Fruit fly (Drosophila melanogaster) whole organism, embryonic: ENCODE results near the gene Ubi-p63E.

ENCODE experiments used
- Ada2b ChIP-seq: fragments of 200-800 bp; sonication (Bioruptor generic); IDR thresholded peaks from 2 replicates; pipeline ENCODE4 v1.3.6; 2022; ENCODE audit warnings: missing biosample characterization, missing genetic modification characterization
- Aef1 ChIP-seq: fragments of 200-800 bp; sonication (Bioruptor generic); IDR thresholded peaks from 3 replicates; pipeline ENCODE4 v1.3.6; 2022; ENCODE audit warnings: missing biosample characterization, missing genetic modification characterization
- BEAF-32 ChIP-seq: fragments of 200-800 bp; sonication (Bioruptor generic); optimal IDR thresholded peaks from 3 replicates; lab custom pipeline; 2017; ENCODE audit warnings: missing biosample characterization, missing genetic modification characterization, mild to moderate bottlenecking, moderate library complexity, missing genetic modification reagents
- C15 ChIP-seq: fragments of 200-800 bp; sonication (Bioruptor generic); IDR thresholded peaks from 3 replicates; pipeline ENCODE4 v1.3.6; 2022; ENCODE audit warnings: missing biosample characterization, missing genetic modification characterization
- CG10543 ChIP-seq: fragments of 200-800 bp; sonication (Bioruptor generic); optimal IDR thresholded peaks from 3 replicates; lab custom pipeline; 2017; ENCODE audit warnings: missing biosample characterization, mild to moderate bottlenecking, missing genetic modification characterization, moderate library complexity
- CG11398 ChIP-seq: fragments of 200-800 bp; sonication (Bioruptor generic); optimal IDR thresholded peaks from 2 replicates; lab custom pipeline; 2016; ENCODE audit warnings: missing biosample characterization, missing genetic modification characterization
- CG11504 ChIP-seq: fragments of 200-800 bp; sonication (Bioruptor generic); optimal IDR thresholded peaks from 3 replicates; lab custom pipeline; 2019; ENCODE audit warnings: missing biosample characterization, mild to moderate bottlenecking, missing genetic modification characterization, moderate library complexity
- CG13296 ChIP-seq: fragments of 200-800 bp; sonication (Bioruptor generic); optimal IDR thresholded peaks from 3 replicates; lab custom pipeline; 2018; ENCODE audit warnings: missing biosample characterization, mild to moderate bottlenecking, missing genetic modification characterization
- CG13894 ChIP-seq: fragments of 200-800 bp; sonication (Bioruptor generic); optimal IDR thresholded peaks from 3 replicates; lab custom pipeline; 2018; ENCODE audit warnings: missing biosample characterization, mild to moderate bottlenecking, missing genetic modification characterization, moderate library complexity
- CG15514 ChIP-seq: fragments of 200-800 bp; sonication (Bioruptor generic); optimal IDR thresholded peaks from 3 replicates; lab custom pipeline; 2017; ENCODE audit warnings: missing biosample characterization, missing genetic modification characterization, mild to moderate bottlenecking, moderate library complexity, missing genetic modification reagents
- CG17385 ChIP-seq: fragments of 200-800 bp; sonication (Bioruptor generic); optimal IDR thresholded peaks from 3 replicates; lab custom pipeline; 2018; ENCODE audit warnings: missing biosample characterization, mild to moderate bottlenecking, missing genetic modification characterization
- CG18476 ChIP-seq: fragments of 200-800 bp; sonication (Bioruptor generic); optimal IDR thresholded peaks from 2 replicates; lab custom pipeline; 2016; ENCODE audit warnings: missing biosample characterization, mild to moderate bottlenecking, missing genetic modification characterization
- CG31441 ChIP-seq: fragments of 200-800 bp; sonication (Bioruptor generic); IDR thresholded peaks from 2 replicates; pipeline ENCODE4 v1.3.6; 2022; ENCODE audit warnings: missing biosample characterization, missing genetic modification characterization
- CG4730 ChIP-seq: fragments of 200-800 bp; sonication (Bioruptor generic); IDR thresholded peaks from 2 replicates; pipeline ENCODE4 v1.3.6; 2022; ENCODE audit warnings: missing biosample characterization, missing genetic modification characterization
- CG4820 ChIP-seq: fragments of 200-800 bp; sonication (Bioruptor generic); optimal IDR thresholded peaks from 3 replicates; lab custom pipeline; 2016; ENCODE audit warnings: missing biosample characterization, missing genetic modification characterization
- CG6272 ChIP-seq: fragments of 200-800 bp; sonication (Bioruptor generic); IDR thresholded peaks from 2 replicates; pipeline ENCODE4 v1.3.6; 2022; ENCODE audit warnings: missing biosample characterization, missing genetic modification characterization
- CG6765 ChIP-seq: fragments of 200-800 bp; sonication (Bioruptor generic); optimal IDR thresholded peaks from 3 replicates; lab custom pipeline; 2017; ENCODE audit warnings: missing biosample characterization, mild to moderate bottlenecking, missing genetic modification characterization
- CG6791 ChIP-seq: fragments of 200-800 bp; sonication (Bioruptor generic); IDR thresholded peaks from 3 replicates; pipeline ENCODE4 v1.3.6; 2022; ENCODE audit warnings: missing biosample characterization, missing genetic modification characterization; ENCODE audit not compliant: partially characterized antibody
- CG8290 ChIP-seq, 3 experiments: fragments of 200-800 bp; sonication (Bioruptor generic); optimal IDR thresholded peaks; 2 replicates each; lab custom pipeline; 2016 to 2019; ENCODE audit warnings: missing biosample characterization in 3 of 3, missing genetic modification characterization in 3 of 3, mild to moderate bottlenecking in 2 of 3, moderate library complexity in 1 of 3
- CG9215 ChIP-seq: fragments of 200-800 bp; sonication (Bioruptor generic); IDR thresholded peaks from 2 replicates; pipeline ENCODE4 v1.3.6; 2022; ENCODE audit warnings: missing biosample characterization, missing genetic modification characterization
- Fer3 ChIP-seq: fragments of 200-800 bp; sonication (Bioruptor generic); optimal IDR thresholded peaks from 2 replicates; lab custom pipeline; 2018; ENCODE audit warnings: missing biosample characterization, mild to moderate bottlenecking, missing genetic modification characterization, moderate library complexity
- Gug ChIP-seq: fragments of 200-800 bp; sonication (Bioruptor generic); IDR thresholded peaks from 4 replicates; pipeline ENCODE4 v1.3.6; 2022; ENCODE audit warnings: missing biosample characterization, missing genetic modification characterization
- HHEX ChIP-seq: fragments of 200-800 bp; sonication (Bioruptor generic); optimal IDR thresholded peaks from 3 replicates; lab custom pipeline; 2017; ENCODE audit warnings: missing biosample characterization, mild to moderate bottlenecking, missing genetic modification characterization, missing genetic modification reagents
- HLH54F ChIP-seq: fragments of 200-800 bp; sonication (Bioruptor generic); optimal IDR thresholded peaks from 3 replicates; lab custom pipeline; 2016; ENCODE audit warnings: missing biosample characterization, missing genetic modification characterization
- Hmr ChIP-seq: fragments of 200-800 bp; sonication (Bioruptor generic); optimal IDR thresholded peaks from 3 replicates; lab custom pipeline; 2017; ENCODE audit warnings: mild to moderate bottlenecking, missing biosample characterization, missing genetic modification reagents, missing genetic modification characterization
- Lim3 ChIP-seq: fragments of 200-800 bp; sonication (Bioruptor generic); IDR thresholded peaks from 2 replicates; pipeline ENCODE4 v1.3.6; 2022; ENCODE audit warnings: missing biosample characterization, missing genetic modification characterization
- MESR4 ChIP-seq: fragments of 200-800 bp; sonication (Bioruptor generic); optimal IDR thresholded peaks from 2 replicates; lab custom pipeline; 2018; ENCODE audit warnings: missing biosample characterization, mild to moderate bottlenecking, missing genetic modification characterization, moderate library complexity
- Optix ChIP-seq: fragments of 200-800 bp; sonication (Bioruptor generic); IDR thresholded peaks from 3 replicates; pipeline ENCODE4 v1.3.6; 2022; ENCODE audit warnings: missing biosample characterization, missing genetic modification characterization
- Ravus ChIP-seq: fragments of 200-800 bp; sonication (Bioruptor generic); IDR thresholded peaks from 2 replicates; pipeline ENCODE4 v1.3.6; 2022; ENCODE audit warnings: missing biosample characterization, missing genetic modification characterization
- Sry-δ ChIP-seq: fragments of 200-800 bp; sonication (Bioruptor generic); optimal IDR thresholded peaks from 2 replicates; lab custom pipeline; 2016; ENCODE audit warnings: missing biosample characterization, missing genetic modification characterization
- danr ChIP-seq: fragments of 200-800 bp; sonication (Bioruptor generic); IDR thresholded peaks from 2 replicates; pipeline ENCODE4 v1.3.6; 2022; ENCODE audit warnings: missing biosample characterization, missing genetic modification characterization
- dpn ChIP-seq, 2 experiments: fragments of 200-800 bp; sonication (Bioruptor generic); optimal IDR thresholded peaks; 3 replicates each; lab custom pipeline; 2016; ENCODE audit warnings: missing biosample characterization in 2 of 2, missing genetic modification characterization in 2 of 2
- ems ChIP-seq: fragments of 200-800 bp; sonication (Bioruptor generic); optimal IDR thresholded peaks from 3 replicates; lab custom pipeline; 2016; ENCODE audit warnings: missing biosample characterization, missing genetic modification characterization
- eyg ChIP-seq: fragments of 200-800 bp; sonication (Bioruptor generic); optimal IDR thresholded peaks from 3 replicates; lab custom pipeline; 2016; ENCODE audit warnings: missing biosample characterization, missing genetic modification characterization
- fd96Cb ChIP-seq: fragments of 200-800 bp; sonication (Bioruptor generic); optimal IDR thresholded peaks from 2 replicates; lab custom pipeline; 2018; ENCODE audit warnings: missing biosample characterization, mild to moderate bottlenecking, missing genetic modification characterization, moderate library complexity
- gsb ChIP-seq: fragments of 200-800 bp; sonication (Bioruptor generic); IDR thresholded peaks from 2 replicates; pipeline ENCODE4 v1.3.6; 2022; ENCODE audit warnings: missing biosample characterization, missing genetic modification characterization
- hkb ChIP-seq, 2 experiments: fragments of 200-800 bp in 1 of 2; fragments of >200 bp in 1 of 2; sonication (Bioruptor generic) in 1 of 2; IDR thresholded peaks in 1 of 2; optimal IDR thresholded peaks in 1 of 2; 2 replicates each; pipeline versions ENCODE4 v1.3.6 to Lab custom; 2017 to 2022; ENCODE audit warnings: missing biosample characterization in 1 of 2, missing genetic modification characterization in 1 of 2
- ind ChIP-seq: fragments of 200-800 bp; sonication (Bioruptor generic); optimal IDR thresholded peaks from 3 replicates; lab custom pipeline; 2016; ENCODE audit warnings: missing biosample characterization, missing genetic modification characterization
- kni ChIP-seq: fragments of 200-800 bp; sonication (Bioruptor generic); optimal IDR thresholded peaks from 3 replicates; lab custom pipeline; 2017; ENCODE audit warnings: mild to moderate bottlenecking, missing biosample characterization, missing genetic modification reagents, missing genetic modification characterization
- lbe ChIP-seq: fragments of 200-800 bp; sonication (Bioruptor generic); optimal IDR thresholded peaks from 2 replicates; lab custom pipeline; 2016; ENCODE audit warnings: missing biosample characterization, mild to moderate bottlenecking, missing genetic modification characterization
- otp ChIP-seq: fragments of 200-800 bp; sonication (Bioruptor generic); IDR thresholded peaks from 3 replicates; pipeline ENCODE4, ENCODE4 v1.3.6; 2022; ENCODE audit warnings: missing biosample characterization, missing genetic modification characterization
- prd ChIP-seq, 3 experiments: fragments of >200 bp in 2 of 3; fragments of 200-800 bp in 1 of 3; sonication (Bioruptor generic) in 1 of 3; optimal IDR thresholded peaks in 2 of 3; IDR thresholded peaks in 1 of 3; 2 replicates in 2 of 3; 3 replicates in 1 of 3; pipeline versions ENCODE4 v1.3.6 to Lab custom; 2017 to 2022; ENCODE audit warnings: missing biosample characterization in 1 of 3, missing genetic modification characterization in 1 of 3
- ranshi ChIP-seq: fragments of 200-800 bp; sonication (Bioruptor generic); IDR thresholded peaks from 2 replicates; pipeline ENCODE4 v1.3.6; 2022; ENCODE audit warnings: missing biosample characterization, missing genetic modification characterization
- repo ChIP-seq: fragments of 200-800 bp; sonication (Bioruptor generic); optimal IDR thresholded peaks from 2 replicates; lab custom pipeline; 2016; ENCODE audit warnings: missing biosample characterization, missing genetic modification characterization
- sob ChIP-seq: fragments of 200-800 bp; sonication (Bioruptor generic); IDR thresholded peaks from 2 replicates; pipeline ENCODE4 v1.3.6; 2022; ENCODE audit warnings: missing biosample characterization, missing genetic modification characterization
- toy ChIP-seq: fragments of 200-800 bp; sonication (Bioruptor generic); IDR thresholded peaks from 2 replicates; pipeline ENCODE4 v1.3.6; 2022; ENCODE audit warnings: missing biosample characterization, missing genetic modification characterization
- unc-4 ChIP-seq: fragments of 200-800 bp; sonication (Bioruptor generic); IDR thresholded peaks from 2 replicates; pipeline ENCODE4 v1.3.6; 2022; ENCODE audit warnings: missing biosample characterization, missing genetic modification characterization; ENCODE audit not compliant: partially characterized antibody
- wdn ChIP-seq: fragments of 200-800 bp; sonication (Bioruptor generic); IDR thresholded peaks from 2 replicates; pipeline ENCODE4 v1.3.6; 2022; ENCODE audit warnings: missing biosample characterization, missing genetic modification characterization
- zfh2 ChIP-seq: fragments of 200-800 bp; sonication (Bioruptor generic); optimal IDR thresholded peaks from 2 replicates; lab custom pipeline; 2016; ENCODE audit warnings: missing biosample characterization, missing genetic modification characterization

Ubi-p63E gene

DNA sequence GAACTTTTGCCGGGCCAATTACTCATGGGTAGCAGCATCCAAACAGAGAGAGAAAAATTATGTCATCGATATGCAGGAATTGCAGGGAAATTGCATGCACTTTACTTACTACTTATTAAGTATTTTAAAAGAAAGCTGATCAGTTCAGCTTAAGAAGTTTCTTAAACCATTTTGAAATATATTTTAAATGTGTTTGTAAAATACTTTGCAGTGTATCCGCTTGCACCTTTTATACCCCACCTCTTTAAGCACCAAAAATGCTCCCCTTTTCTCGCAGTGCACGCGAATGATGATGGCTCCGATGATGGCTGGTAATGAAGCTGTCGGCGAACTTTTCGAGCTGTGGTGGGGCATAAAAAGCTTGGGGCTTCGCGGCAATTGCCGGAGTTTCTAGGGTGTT lies 49.5 kb upstream of the Ubi-p63E start, which contains the start of gene CG14984 (continued):
- TF ChIP-seq hkb (optimal IDR thresholded peaks at IDR 0.05; lab: Kevin White, UChicago) (no peak), hkb (GFP tag; IDR thresholded peaks at IDR 0.05; lab: Robert Waterston, UW) (peak; percentile 30; the same call in 1 of the 2 replicates), dpn (GFP tag; optimal IDR thresholded peaks at IDR 0.05; lab: Kevin White, UChicago) (peak; percentile 32 to 42), ind (peak; percentile 60), CG6272 (GFP tag; lab: Robert Waterston, UW) (0 out of 2 replicates have a peak, but pooled peaks have one; percentile 13), CG11504 (tag; lab: Kevin White, UChicago) (peak; percentile 57), ems (GFP tag; lab: Kevin White, UChicago) (peak; percentile 57), CG9215 (peak; percentile 58), otp (GFP tag; lab: Robert Waterston, UW) (no peak), prd (optimal IDR thresholded peaks at IDR 0.05; lab: Kevin White, UChicago) (no peak), prd (GFP tag; IDR thresholded peaks at IDR 0.05; lab: Robert Waterston, UW) (peak; percentile 60; the same call in 2 of the 3 replicates), HLH54F (peak; percentile 19), BEAF-32 (GFP tag; lab: Kevin White, UChicago) (no peak), CG4820 (GFP tag; lab: Kevin White, UChicago) (peak; percentile 19), CG13296 (GFP tag; lab: Kevin White, UChicago) (peak; percentile 11), repo (GFP tag; lab: Kevin White, UChicago) (peak; percentile 1), CG4730 (GFP tag; lab: Robert Waterston, UW) (no peak), MESR4 (GFP tag; lab: Kevin White, UChicago) (no peak), Gug (peak; percentile 57; the same call in 2 of the 4 replicates), CG10543 (GFP tag; lab: Kevin White, UChicago) (no peak), CG15514 (GFP tag; lab: Kevin White, UChicago) (peak; percentile 50), CG8290 (GFP tag; optimal IDR thresholded peaks at IDR 0.05; lab: Kevin White, UChicago) (no peak), CG8290 (tag; optimal IDR thresholded peaks at IDR 0.05; lab: Kevin White, UChicago) (peak in 1 of 2 experiments; percentile 22), CG17385 (no peak), CG31441 (0 out of 2 replicates have a peak, but pooled peaks have one; percentile 12), CG13894 (peak; percentile 3), Ada2b (GFP tag; lab: Robert Waterston, UW) (peak; percentile 60), Fer3 (tag; lab: Kevin White, UChicago) (peak; percentile 63), C15 (no peak), sob (GFP tag; lab: Robert Waterston, UW) (peak; percentile 72), Ravus (GFP tag; lab: Robert Waterston, UW) (peak; percentile 36; the same call in 1 of the 2 replicates), kni (GFP tag; lab: Kevin White, UChicago) (no peak), gsb (GFP tag; lab: Robert Waterston, UW) (peak; percentile 43; the same call in 1 of the 2 replicates), toy (GFP tag; lab: Robert Waterston, UW) (0 out of 2 replicates have a peak, but pooled peaks have one; percentile 55), HHEX (GFP tag; lab: Kevin White, UChicago) (peak; percentile 62), unc-4 (GFP tag; lab: Robert Waterston, UW) (no peak), CG6765 (peak; percentile 37), Hmr (GFP tag; lab: Kevin White, UChicago) (peak; percentile 20), CG6791 (GFP tag; lab: Robert Waterston, UW) (no peak), danr (GFP tag; lab: Robert Waterston, UW) (no peak), CG18476 (peak; percentile 29), Lim3 (GFP tag; lab: Robert Waterston, UW) (no peak), ranshi (peak; percentile 55; the same call in 1 of the 2 replicates), zfh2 (GFP tag; lab: Kevin White, UChicago) (peak; percentile 54), Sry-δ (GFP tag; lab: Kevin White, UChicago) (peak; percentile 18), lbe (peak; percentile 67), fd96Cb (tag; lab: Kevin White, UChicago) (peak; percentile 16), Aef1 (GFP tag; lab: Robert Waterston, UW) (peak; percentile 65), CG11398 (GFP tag; lab: Kevin White, UChicago) (no peak), wdn (GFP tag; lab: Robert Waterston, UW) (peak; percentile 56; the same call in 1 of the 2 replicates), eyg (no peak), Optix (no peak)
